Worm (Caenorhabditis elegans) whole organism, L4 larva: ENCODE measurements around the gene dpy-30.
A peak's percentile ranks its signal among the peaks of the same experiment; 100 is the strongest.

Source experiments
- F26F4.8 ChIP-seq: fragments of 200-800 bp; sonication (Bioruptor generic); conservative IDR thresholded peaks from 2 replicates; pipeline ENCODE4 v1.3.6; 2022; ENCODE audit warnings: missing genetic modification characterization, missing compliant biosample characterization
- F37D6.2 ChIP-seq: sonication (generic microtip); optimal IDR thresholded peaks from 2 replicates; lab custom pipeline; 2016; ENCODE audit warnings: mild to moderate bottlenecking, missing genetic modification characterization, missing compliant biosample characterization
- Y105C5A.15 ChIP-seq: fragments of 200-800 bp; sonication (Bioruptor generic); IDR thresholded peaks from 2 replicates; pipeline ENCODE4 v1.3.6; 2022; ENCODE audit warnings: missing genetic modification characterization, missing compliant biosample characterization
- ZK337.2 ChIP-seq: fragments of 200-800 bp; sonication (Bioruptor generic); IDR thresholded peaks from 2 replicates; pipeline ENCODE4 v1.3.6; 2022; ENCODE audit warnings: missing genetic modification reagents, missing genetic modification characterization, missing compliant biosample characterization
- aha-1 ChIP-seq: fragments of 150-350 bp; peaks from one replicate; lab custom pipeline; 2014; ENCODE audit warnings: missing biosample characterization, missing genetic modification characterization
- attf-4 ChIP-seq: sonication (generic microtip); optimal IDR thresholded peaks from 3 replicates; lab custom pipeline; 2017; ENCODE audit warnings: missing biosample characterization, missing genetic modification characterization
- ces-1 ChIP-seq: fragments of 150-350 bp; sonication (generic microtip); optimal IDR thresholded peaks from 4 replicates; lab custom pipeline; 2014; ENCODE audit warnings: missing biosample characterization, missing genetic modification reagents, missing genetic modification characterization
- daf-12 ChIP-seq: fragments of 150-350 bp; optimal IDR thresholded peaks from 2 replicates; lab custom pipeline; 2014; ENCODE audit warnings: missing biosample characterization, missing genetic modification reagents, missing genetic modification characterization
- daf-16 ChIP-seq, 3 experiments: sonication (generic microtip); optimal IDR thresholded peaks; 2 replicates each; lab custom pipeline; 2016 to 2017; ENCODE audit warnings: missing genetic modification characterization in 3 of 3, missing genetic modification reagents in 3 of 3, mild to moderate bottlenecking in 2 of 3, missing compliant biosample characterization in 2 of 3, missing biosample characterization in 1 of 3, moderate library complexity in 1 of 3
- dmd-6 ChIP-seq: fragments of 200-800 bp; sonication (Bioruptor generic); IDR thresholded peaks from 2 replicates; pipeline ENCODE4 v1.3.6; 2022; ENCODE audit warnings: missing genetic modification reagents, missing genetic modification characterization, missing compliant biosample characterization
- dve-1 ChIP-seq: sonication (generic microtip); optimal IDR thresholded peaks from 2 replicates; lab custom pipeline; 2017; ENCODE audit warnings: antibody characterized with exemption, mild to moderate bottlenecking, missing genetic modification characterization, missing compliant biosample characterization; ENCODE audit not compliant: insufficient read depth
- hlh-11 ChIP-seq: fragments of 200-800 bp; sonication (Bioruptor generic); optimal IDR thresholded peaks from 2 replicates; lab custom pipeline; 2018; ENCODE audit warnings: mild to moderate bottlenecking, missing genetic modification characterization, missing compliant biosample characterization
- hlh-30 ChIP-seq: sonication (generic microtip); optimal IDR thresholded peaks from 2 replicates; lab custom pipeline; 2017; ENCODE audit warnings: antibody characterized with exemption, mild to moderate bottlenecking, missing genetic modification characterization, missing compliant biosample characterization; ENCODE audit not compliant: insufficient read depth
- lin-15B ChIP-seq: fragments of 150-350 bp; sonication (generic microtip); optimal IDR thresholded peaks from 3 replicates; lab custom pipeline; 2014; ENCODE audit warnings: missing biosample characterization, missing genetic modification characterization
- lin-29 ChIP-seq: fragments of 200-800 bp; sonication (Bioruptor generic); IDR thresholded peaks from 2 replicates; pipeline ENCODE4 v1.3.6; 2022; ENCODE audit warnings: missing genetic modification reagents, missing genetic modification characterization, missing compliant biosample characterization
- lsy-2 ChIP-seq, 2 experiments: fragments of 150-350 bp in 1 of 2; sonication (generic microtip) in 1 of 2; optimal IDR thresholded peaks; 2 replicates each; lab custom pipeline; 2014 to 2017; ENCODE audit warnings: missing biosample characterization in 2 of 2, missing genetic modification characterization in 2 of 2
- mdl-1 ChIP-seq, 2 experiments: fragments of 150-350 bp in 1 of 2; sonication (generic microtip) in 1 of 2; optimal IDR thresholded peaks; 2 replicates each; lab custom pipeline; 2014 to 2017; ENCODE audit warnings: missing biosample characterization in 2 of 2, missing genetic modification characterization in 2 of 2
- mxl-3 ChIP-seq: fragments of 200-800 bp; sonication (Bioruptor generic); optimal IDR thresholded peaks from 2 replicates; lab custom pipeline; 2018; ENCODE audit warnings: mild to moderate bottlenecking, missing genetic modification characterization, missing compliant biosample characterization
- nhr-11 ChIP-seq: fragments of 150-350 bp; optimal IDR thresholded peaks from 2 replicates; lab custom pipeline; 2014; ENCODE audit warnings: missing biosample characterization, missing genetic modification characterization
- nhr-111 ChIP-seq: fragments of 200-800 bp; sonication (Bioruptor generic); optimal IDR thresholded peaks from 2 replicates; lab custom pipeline; 2018; ENCODE audit warnings: mild to moderate bottlenecking, missing genetic modification characterization, missing compliant biosample characterization
- nhr-25 ChIP-seq: sonication (generic microtip); optimal IDR thresholded peaks from 2 replicates; lab custom pipeline; 2017; ENCODE audit warnings: missing genetic modification characterization, mild to moderate bottlenecking, missing compliant biosample characterization, antibody characterized with exemption, moderate library complexity, borderline replicate concordance; ENCODE audit not compliant: insufficient read depth
- nhr-28 ChIP-seq: fragments of 150-350 bp; optimal IDR thresholded peaks from 2 replicates; lab custom pipeline; 2014; ENCODE audit warnings: missing biosample characterization, missing genetic modification characterization
- nhr-48 ChIP-seq: sonication (generic microtip); optimal IDR thresholded peaks from 2 replicates; lab custom pipeline; 2016; ENCODE audit warnings: mild to moderate bottlenecking, missing genetic modification characterization, missing compliant biosample characterization
- nhr-6 ChIP-seq: fragments of 150-350 bp; optimal IDR thresholded peaks from 2 replicates; lab custom pipeline; 2014; ENCODE audit warnings: missing biosample characterization, missing genetic modification characterization
- php-3 ChIP-seq: fragments of 200-800 bp; sonication (Bioruptor generic); IDR thresholded peaks from 2 replicates; pipeline ENCODE4 v1.3.6; 2022; ENCODE audit warnings: missing genetic modification reagents, missing genetic modification characterization, missing compliant biosample characterization
- pqm-1 ChIP-seq: sonication (generic microtip); optimal IDR thresholded peaks from 2 replicates; lab custom pipeline; 2017; ENCODE audit warnings: missing biosample characterization, missing genetic modification characterization
- snpc-4 ChIP-seq: fragments of 150-350 bp; optimal IDR thresholded peaks from 2 replicates; lab custom pipeline; 2014; ENCODE audit warnings: missing biosample characterization, missing genetic modification characterization
- unc-62 ChIP-seq, 3 experiments: fragments of 150-350 bp in 1 of 3; sonication (generic microtip); optimal IDR thresholded peaks in 2 of 3; peaks in 1 of 3; 1 replicate in 1 of 3; 2 replicates in 2 of 3; lab custom pipeline; 2014 to 2017; ENCODE audit warnings: missing biosample characterization in 3 of 3, missing genetic modification characterization in 3 of 3, missing genetic modification reagents in 3 of 3, missing genotype in 1 of 3
- zfp-2 ChIP-seq: sonication (generic microtip); optimal IDR thresholded peaks from 2 replicates; lab custom pipeline; 2016; ENCODE audit warnings: mild to moderate bottlenecking, missing genetic modification characterization, missing compliant biosample characterization
- zip-11 ChIP-seq: fragments of 200-800 bp; sonication (Bioruptor generic); IDR thresholded peaks from 2 replicates; pipeline ENCODE4 v1.3.6; 2022; ENCODE audit warnings: missing genetic modification characterization, missing compliant biosample characterization
- ztf-11 ChIP-seq: fragments of 150-350 bp; optimal IDR thresholded peaks from 2 replicates; lab custom pipeline; 2014; ENCODE audit warnings: missing biosample characterization, missing genetic modification characterization
- ztf-7 ChIP-seq: fragments of 150-350 bp; optimal IDR thresholded peaks from 2 replicates; lab custom pipeline; 2014; ENCODE audit warnings: missing biosample characterization, missing genetic modification characterization

dpy-30 gene

DNA sequence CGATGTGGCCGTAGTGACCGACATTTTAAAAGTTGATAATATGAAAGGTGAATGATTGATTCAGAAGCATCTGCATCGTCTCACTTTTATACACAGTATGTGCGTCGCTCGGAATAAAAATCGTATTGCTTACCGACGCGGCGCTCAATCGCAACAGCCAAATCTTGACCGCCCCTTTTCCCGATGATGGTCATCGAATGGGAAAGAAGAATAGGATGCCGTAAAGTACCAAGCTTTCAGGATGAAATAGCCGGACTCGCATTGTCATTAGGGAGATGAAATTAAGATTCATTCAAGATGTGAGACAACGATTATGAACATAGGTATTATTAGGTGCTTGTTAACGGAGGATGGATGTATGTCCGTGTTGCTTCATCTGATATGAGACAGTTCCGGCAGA is 7.2 kb downstream of the dpy-30 start, which contains the start of gene lon-3:
TSS of gene lon-3 (minus strand) at position 101 of the 400 bp plus-strand sequence.
- no peak for TF ChIP-seq Y105C5A.15 (GFP tag; lab: Robert Waterston, UW)
- no peak for TF ChIP-seq ZK337.2 (GFP tag; lab: Robert Waterston, UW)
- no peak for TF ChIP-seq ztf-11
- TF ChIP-seq snpc-4 (tag; lab: Kevin White, UChicago) = no peak
- TF ChIP-seq, all 104 proteins: peak for 0

DNA sequence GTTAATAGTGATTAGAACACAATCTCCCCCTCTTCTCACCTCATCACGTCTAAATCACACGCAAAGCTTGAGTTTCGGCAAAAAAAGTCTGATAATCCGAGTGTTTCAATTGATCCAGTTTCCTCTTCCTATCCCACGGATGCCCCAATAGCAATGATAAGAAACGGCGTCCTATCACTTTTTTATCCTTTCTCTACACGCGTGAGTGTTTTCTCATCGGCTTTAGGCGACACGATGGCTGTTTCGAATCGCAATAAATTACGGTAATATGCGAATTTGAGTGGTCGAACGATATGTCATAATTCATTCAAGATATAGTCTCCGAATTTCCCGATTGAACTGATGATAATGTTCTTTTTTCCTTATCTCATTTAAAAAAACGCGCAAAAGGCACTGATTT is 8.2 kb downstream of the dpy-30 start:
- peak; percentile 60 for TF ChIP-seq nhr-48 (tag; lab: Kevin White, UChicago)
- TF ChIP-seq ztf-7 (tag; lab: Kevin White, UChicago) = no peak
- peak; percentile 63 for TF ChIP-seq nhr-28 (tag; lab: Kevin White, UChicago)
- peak; percentile 72 for TF ChIP-seq hlh-11 (tag; lab: Kevin White, UChicago)
- TF ChIP-seq attf-4 (tag; lab: Kevin White, UChicago) = no peak
- 0 out of 2 replicates have a peak, but pooled peaks have one; percentile 14 for TF ChIP-seq php-3
- TF ChIP-seq lsy-2 (tag; optimal IDR thresholded peaks at IDR 0.05; lab: Kevin White, UChicago) = peak in 1 of 2 experiments; percentile 4
- peak in 1 of 2 experiments; percentile 57 for TF ChIP-seq mdl-1 (tag; optimal IDR thresholded peaks at IDR 0.05; lab: Kevin White, UChicago)
- no peak for TF ChIP-seq lin-29
- TF ChIP-seq mxl-3 = peak; percentile 77
- TF ChIP-seq hlh-30 (tag; lab: Kevin White, UChicago) = peak; percentile 34

DNA sequence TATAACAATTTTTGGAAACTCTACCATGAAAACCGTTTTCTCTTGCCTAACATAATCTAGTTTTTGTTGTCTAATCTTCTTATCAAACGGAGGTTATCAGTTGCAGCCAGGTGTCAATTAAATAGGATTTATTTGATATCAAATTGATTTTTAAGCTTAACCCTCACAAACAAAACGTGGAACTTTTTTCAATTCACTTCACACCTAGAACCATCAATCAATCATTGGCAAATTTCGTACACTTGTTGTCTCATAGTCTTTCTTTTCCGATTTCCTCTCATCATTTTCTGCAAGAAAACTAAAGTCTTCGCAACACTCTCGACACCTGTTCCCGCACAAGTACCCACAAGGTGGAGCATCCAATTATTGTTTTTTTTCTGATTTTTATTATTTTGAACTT is 17.4 kb downstream of the dpy-30 start:
- TF ChIP-seq daf-16 (GFP tag; optimal IDR thresholded peaks at IDR 0.05; lab: Kevin White, UChicago) (peak in 1 of 2 experiments; percentile 65), daf-16 (tag; optimal IDR thresholded peaks at IDR 0.05; lab: Kevin White, UChicago) (no peak), zfp-2 (tag; lab: Kevin White, UChicago) (no peak), ces-1 (no peak), pqm-1 (tag; lab: Kevin White, UChicago) (peak; percentile 3), dmd-6 (peak; percentile 87), dve-1 (peak; percentile 15), nhr-25 (tag; lab: Kevin White, UChicago) (no peak), unc-62 (GFP tag; optimal IDR thresholded peaks at IDR 0.05 in 1 of 2; lab: Kevin White, UChicago) (peak in 1 of 2 experiments; percentile 58), unc-62 (tag; optimal IDR thresholded peaks at IDR 0.05; lab: Kevin White, UChicago) (no peak)

DNA sequence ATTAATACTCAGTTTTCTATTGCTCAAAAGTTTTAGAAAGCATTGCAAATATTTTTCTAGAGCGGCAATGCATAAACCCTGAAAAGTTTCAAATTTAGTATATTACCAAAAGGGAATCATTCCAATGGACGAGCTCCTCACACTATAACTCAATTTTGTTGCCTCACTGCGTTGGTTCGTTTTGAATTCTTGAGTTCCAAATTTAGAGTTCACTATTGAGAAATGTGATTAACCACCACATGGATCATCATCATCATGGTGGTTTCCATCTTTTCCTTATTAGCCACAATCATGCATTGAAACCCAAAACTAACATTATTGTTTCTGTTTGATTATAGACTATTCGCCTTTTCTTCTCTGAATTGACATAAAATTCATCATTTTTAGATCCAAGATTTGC is 18.6 kb downstream of the dpy-30 start:
- TF ChIP-seq lin-15B (tag; lab: Kevin White, UChicago) = no peak
- no peak for TF ChIP-seq F26F4.8 (GFP tag; lab: Robert Waterston, UW)
- no peak for TF ChIP-seq nhr-11 (tag; lab: Kevin White, UChicago)
- peak; percentile 34 for TF ChIP-seq ces-1

DNA sequence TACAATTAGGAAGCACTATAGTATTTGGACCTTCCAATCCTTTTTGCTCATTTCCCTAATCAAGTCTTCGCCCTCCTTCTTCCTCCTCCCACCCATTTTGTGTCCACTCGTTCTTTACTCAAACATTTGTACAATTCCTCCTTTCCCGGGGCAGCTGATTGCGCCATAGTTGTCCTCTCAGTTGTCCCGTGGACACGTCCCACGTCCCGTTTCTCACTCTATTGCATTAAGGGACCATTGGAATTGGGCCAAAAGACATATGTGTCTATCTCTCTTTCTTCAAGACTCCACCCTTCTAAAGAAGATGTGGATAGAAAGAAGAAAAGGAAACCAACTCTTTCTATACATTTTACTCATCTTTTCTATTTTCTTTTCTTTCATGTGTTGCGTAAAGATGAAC is 19.8 kb downstream of the dpy-30 start:
- TF ChIP-seq ces-1 = peak; percentile 21
- TF ChIP-seq unc-62 (GFP tag; optimal IDR thresholded peaks at IDR 0.05 in 1 of 2; lab: Kevin White, UChicago) = no peak
- TF ChIP-seq unc-62 (tag; optimal IDR thresholded peaks at IDR 0.05; lab: Kevin White, UChicago) = no peak
- TF ChIP-seq F37D6.2 = no peak
- no peak for TF ChIP-seq nhr-6 (tag; lab: Kevin White, UChicago)
- no peak for TF ChIP-seq nhr-111 (GFP tag; lab: Kevin White, UChicago)
- TF ChIP-seq aha-1 = peak; percentile 78

DNA sequence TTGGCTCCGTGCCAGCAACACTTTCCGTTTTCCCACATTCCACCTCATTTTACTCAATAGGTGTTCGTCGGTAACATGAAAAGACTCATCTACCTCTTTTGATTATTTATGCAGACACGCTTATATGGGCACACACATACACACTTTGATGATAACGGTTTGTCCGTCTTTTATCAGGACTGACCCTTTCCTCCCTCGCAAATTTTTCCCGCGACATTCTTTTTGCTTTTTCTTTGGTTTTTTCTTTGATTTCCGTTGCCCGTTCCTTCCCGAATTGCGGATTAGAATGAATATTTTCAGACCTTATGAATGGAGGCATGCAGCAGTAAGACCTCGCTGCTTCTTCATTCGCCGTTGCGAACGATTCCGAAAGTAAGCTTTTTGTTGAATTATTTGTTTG is 21.7 kb downstream of the dpy-30 start, which contains the start of gene vab-8:
TSS of gene vab-8 (plus strand) at position 301 of the 400 bp plus-strand sequence.
- peak; percentile 34 for TF ChIP-seq pqm-1 (tag; lab: Kevin White, UChicago)
- TF ChIP-seq nhr-28 (tag; lab: Kevin White, UChicago) = peak; percentile 46
- TF ChIP-seq zip-11 (GFP tag; lab: Robert Waterston, UW) = no peak
- TF ChIP-seq dmd-6 = peak; percentile 39; the same call in 1 of the 2 replicates
- peak; percentile 7 for TF ChIP-seq hlh-11 (tag; lab: Kevin White, UChicago)
- no peak for TF ChIP-seq daf-12
